Fruit fly (Drosophila melanogaster): Measurements from ENCODE around the gene ro.

Gene ro

dm6 chr3R:26859228-26859627, 21.7 kb downstream of the ro start (continued):
- TF ChIP-seq Usf (GFP tag; optimal IDR thresholded peaks at IDR 0.05) (no peak), ac (GFP tag; optimal IDR thresholded peaks at IDR 0.05) (peak; percentile 4), CG1602 (GFP tag; optimal IDR thresholded peaks at IDR 0.05) (no peak), Doc3 (GFP tag; IDR thresholded peaks at IDR 0.05; ENCODE audit: partially characterized antibody) (no peak), al (GFP tag; IDR thresholded peaks at IDR 0.05) (no peak), wek (GFP tag; optimal IDR thresholded peaks at IDR 0.05) (no peak), gce (GFP tag; IDR thresholded peaks at IDR 0.05) (peak; percentile 75; the same call in 1 of the 3 replicates), sr (GFP tag; IDR thresholded peaks at IDR 0.05) (no peak), CG6765 (GFP tag; optimal IDR thresholded peaks at IDR 0.05) (peak; percentile 25), HLHmδ (GFP tag; optimal IDR thresholded peaks at IDR 0.05) (no peak), CG5180 (GFP tag; optimal IDR thresholded peaks at IDR 0.05) (peak; percentile 9), br (optimal IDR thresholded peaks at IDR 0.05) (no peak), CG7271 (tag; optimal IDR thresholded peaks at IDR 0.05) (no peak), CG16815 (GFP tag; optimal IDR thresholded peaks at IDR 0.05) (peak; percentile 7), CG9215 (GFP tag; IDR thresholded peaks at IDR 0.05) (peak; percentile 67), maf-S (GFP tag; optimal IDR thresholded peaks at IDR 0.05) (no peak), HmgD (GFP tag; optimal IDR thresholded peaks at IDR 0.05) (no peak), CG15073 (GFP tag; optimal IDR thresholded peaks at IDR 0.05) (no peak), gsb-n (tag; optimal IDR thresholded peaks at IDR 0.05) (no peak), CG10654 (GFP tag; optimal IDR thresholded peaks at IDR 0.05) (no peak), dati (GFP tag; IDR thresholded peaks at IDR 0.05) (no peak), CG14441 (GFP tag; IDR thresholded peaks at IDR 0.05) (no peak), CG5953 (GFP tag; IDR thresholded peaks at IDR 0.05) (no peak), C15 (GFP tag; IDR thresholded peaks at IDR 0.05) (no peak), kay (GFP tag; optimal IDR thresholded peaks at IDR 0.05) (no peak), sqz (GFP tag; optimal IDR thresholded peaks at IDR 0.05) (no peak), CG30431 (GFP tag; optimal IDR thresholded peaks at IDR 0.05) (no peak), dmrt99B (tag; optimal IDR thresholded peaks at IDR 0.05) (peak; percentile 55), Lim3 (GFP tag; IDR thresholded peaks at IDR 0.05) (no peak), Antp (GFP tag; optimal IDR thresholded peaks at IDR 0.05) (peak; percentile 72), Lhr (GFP tag; optimal IDR thresholded peaks at IDR 0.05) (no peak), ind (GFP tag; optimal IDR thresholded peaks at IDR 0.05) (peak; percentile 13), Abd-B (GFP tag; optimal IDR thresholded peaks at IDR 0.05) (no peak), CG4404 (GFP tag; IDR thresholded peaks at IDR 0.05) (no peak), CG11456 (GFP tag; IDR thresholded peaks at IDR 0.05) (no peak), CG9876 (GFP tag; optimal IDR thresholded peaks at IDR 0.05) (no peak), CG8944 (GFP tag; optimal IDR thresholded peaks at IDR 0.05) (no peak), cato (GFP tag; optimal IDR thresholded peaks at IDR 0.05; ENCODE audit: borderline replicate concordance) (no peak), BtbVII (GFP tag; optimal IDR thresholded peaks at IDR 0.05) (no peak), CG2202 (tag; optimal IDR thresholded peaks at IDR 0.05) (no peak), hbn (GFP tag; IDR thresholded peaks at IDR 0.05; ENCODE audit: partially characterized antibody) (no peak), HLH4C (GFP tag; IDR thresholded peaks at IDR 0.05; ENCODE audit: partially characterized antibody) (no peak), CG11247 (GFP tag; IDR thresholded peaks at IDR 0.05) (peak; percentile 34; the same call in 1 of the 2 replicates), HmgZ (tag; optimal IDR thresholded peaks at IDR 0.05) (no peak), grau (tag; optimal IDR thresholded peaks at IDR 0.05) (peak; percentile 35), H2.0 (GFP tag; IDR thresholded peaks at IDR 0.05) (no peak), her (GFP tag; optimal IDR thresholded peaks at IDR 0.05) (no peak), ase (GFP tag; IDR thresholded peaks at IDR 0.05) (no peak), Fer3 (tag; optimal IDR thresholded peaks at IDR 0.05) (peak; percentile 5), CG4360 (GFP tag; IDR thresholded peaks at IDR 0.05) (no peak), ham (GFP tag; IDR thresholded peaks at IDR 0.05) (no peak), CG6654 (GFP tag; optimal IDR thresholded peaks at IDR 0.05) (no peak), CG17361 (GFP tag; IDR thresholded peaks at IDR 0.05) (0 out of 3 replicates have a peak, but pooled peaks have one; percentile 26)

Data from whole organism, embryonic.